Worm (Caenorhabditis elegans) whole organism, L3 larva: ENCODE data around the gene let-716.

Source experiments
- ZK546.5 ChIP-seq: sonication (generic microtip); optimal IDR thresholded peaks from 2 replicates; lab custom pipeline; 2017; ENCODE audit warnings: missing biosample characterization, missing genetic modification characterization
- ama-1 ChIP-seq: fragments of 150-350 bp; optimal IDR thresholded peaks from 2 replicates; lab custom pipeline; 2018
- lin-15B ChIP-seq: fragments of 150-350 bp; optimal IDR thresholded peaks from 2 replicates; lab custom pipeline; 2014; ENCODE audit warnings: missing biosample characterization, missing genetic modification characterization
- nhr-77 ChIP-seq: fragments of 150-350 bp; optimal IDR thresholded peaks from 2 replicates; lab custom pipeline; 2014; ENCODE audit warnings: missing biosample characterization, missing genetic modification characterization
- sea-2 ChIP-seq: fragments of 150-350 bp; sonication (generic microtip); optimal IDR thresholded peaks from 4 replicates; lab custom pipeline; 2014; ENCODE audit warnings: missing biosample characterization, missing genetic modification reagents, missing genetic modification characterization
- ztf-11 ChIP-seq: fragments of 150-350 bp; optimal IDR thresholded peaks from 2 replicates; lab custom pipeline; 2014; ENCODE audit warnings: missing biosample characterization, missing genetic modification characterization

DNA sequence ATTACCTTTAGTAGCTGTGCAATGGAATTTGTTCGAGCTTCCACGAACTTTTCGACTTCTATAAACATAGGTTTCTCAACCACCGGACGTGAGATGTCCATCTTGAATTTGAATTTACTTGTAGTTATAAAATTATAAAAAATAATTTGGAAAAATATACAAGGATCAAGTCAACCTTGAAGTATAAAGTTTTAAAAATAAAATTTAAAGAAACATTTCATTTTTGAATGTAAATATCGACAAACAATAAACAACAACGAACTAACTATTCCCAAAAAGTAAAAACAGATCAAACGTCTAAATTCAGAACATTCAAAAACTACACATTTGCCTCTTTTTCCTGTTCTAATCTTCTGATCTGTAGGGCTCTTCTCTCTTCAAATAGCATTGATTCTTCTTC lies 47.5 kb downstream of the let-716 start, which contains the start of gene popl-1:
- TF ChIP-seq ama-1 (lab: Kevin White, UChicago) (no peak), lin-15B (tag; lab: Kevin White, UChicago) (no peak), ztf-11 (tag; lab: Kevin White, UChicago) (no peak), ZK546.5 (tag; lab: Kevin White, UChicago) (no peak), nhr-77 (no peak), sea-2 (GFP tag; lab: Kevin White, UChicago) (no peak)
